Worm (Caenorhabditis elegans) whole organism, young adult: ENCODE data around the gene srxa-19.

Experiments
- cebp-1 ChIP-seq, 2 experiments: fragments of 200-800 bp in 1 of 2; sonication (Bioruptor generic) in 1 of 2; sonication (generic microtip) in 1 of 2; IDR thresholded peaks in 1 of 2; optimal IDR thresholded peaks in 1 of 2; 2 replicates each; pipeline versions ENCODE4 v1.3.6 to Lab custom; 2017 to 2022; ENCODE audit warnings: missing compliant biosample characterization in 2 of 2, missing genetic modification characterization in 2 of 2, mild to moderate bottlenecking in 1 of 2, missing genetic modification reagents in 1 of 2, moderate library complexity in 1 of 2
- efl-1 ChIP-seq: fragments of 150-350 bp; optimal IDR thresholded peaks from 2 replicates; lab custom pipeline; 2014; ENCODE audit warnings: missing biosample characterization, missing genetic modification reagents, missing genetic modification characterization
- nhr-120 ChIP-seq: fragments of 200-800 bp; sonication (Bioruptor generic); IDR thresholded peaks from 2 replicates; pipeline ENCODE4 v1.3.6; 2022; ENCODE audit warnings: missing genetic modification characterization, missing compliant biosample characterization

DNA sequence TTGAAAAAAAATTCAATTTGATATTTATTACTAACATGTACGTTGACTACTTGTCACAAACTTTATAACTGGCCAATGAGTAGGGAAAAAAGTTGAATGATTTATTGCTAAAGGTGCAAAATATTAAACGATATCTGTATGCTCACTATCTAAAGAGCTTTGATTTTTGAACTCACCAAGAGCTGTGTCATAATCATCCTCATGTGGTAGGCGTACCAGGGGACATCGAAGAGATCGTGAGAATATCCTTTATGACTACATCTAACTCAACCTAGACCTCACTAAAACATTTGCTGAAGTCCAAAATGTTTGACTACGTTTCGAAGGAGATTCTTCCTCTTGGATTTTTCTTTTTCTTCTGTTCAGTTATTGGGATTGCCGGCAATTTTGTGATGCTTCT lies 29.7 kb upstream of the srxa-19 start, which contains the start of gene srsx-28:
- TF ChIP-seq efl-1 (no peak), nhr-120 (GFP tag; lab: Robert Waterston, UW) (no peak), cebp-1 (GFP tag; IDR thresholded peaks at IDR 0.05; lab: Robert Waterston, UW) (no peak), cebp-1 (tag; optimal IDR thresholded peaks at IDR 0.05; lab: Kevin White, UChicago) (no peak)
